Worm (Caenorhabditis elegans): ENCODE data around the gene ift-81.

Gene ift-81

ce11 chrX:5335368-5335767, 37.0 kb downstream of the ift-81 start, which contains the start of gene C26B9.6:
TSS of gene C26B9.6 (minus strand) at chrX:5335468.
- TF ChIP-seq dao-5 (tag; optimal IDR thresholded peaks at IDR 0.05): no peak
- TF ChIP-seq W03F9.2 (tag; optimal IDR thresholded peaks at IDR 0.05): no peak
- TF ChIP-seq him-1 (tag; optimal IDR thresholded peaks at IDR 0.05): no peak

ce11 chrX:5336498-5336897, 38.1 kb downstream of the ift-81 start:
- TF ChIP-seq him-1 (tag; optimal IDR thresholded peaks at IDR 0.05) (no peak), W03F9.2 (tag; optimal IDR thresholded peaks at IDR 0.05) (peak; percentile 49)

ce11 chrX:5337959-5338358, 39.6 kb downstream of the ift-81 start, which contains the start of gene C26B9.3:
TSS of gene C26B9.3 (plus strand) at chrX:5338301.
- TF ChIP-seq him-1 (tag; optimal IDR thresholded peaks at IDR 0.05): no peak

- TF ChIP-seq W03F9.2 (tag; optimal IDR thresholded peaks at IDR 0.05) (no peak), dao-5 (tag; optimal IDR thresholded peaks at IDR 0.05) (no peak), him-1 (tag; optimal IDR thresholded peaks at IDR 0.05) (no peak)
These were observed 41.0 kb downstream of the ift-81 start for ce11 chrX:5339357-5339756.

ce11 chrX:5339889-5340288, 41.5 kb downstream of the ift-81 start, which contains the start of gene C26B9.2:
TSS of gene C26B9.2 (plus strand) at chrX:5340189.
- TF ChIP-seq him-1 (tag; optimal IDR thresholded peaks at IDR 0.05): no peak
- TF ChIP-seq W03F9.2 (tag; optimal IDR thresholded peaks at IDR 0.05): no peak
- TF ChIP-seq dao-5 (tag; optimal IDR thresholded peaks at IDR 0.05): no peak

ce11 chrX:5342007-5342406, 43.6 kb downstream of the ift-81 start, which contains the start of gene C26B9.7:
TSS of gene C26B9.7 (plus strand) at chrX:5342307.
- no peak for TF ChIP-seq dao-5 (tag; optimal IDR thresholded peaks at IDR 0.05)
- no peak for TF ChIP-seq him-1 (tag; optimal IDR thresholded peaks at IDR 0.05)
- TF ChIP-seq W03F9.2 (tag; optimal IDR thresholded peaks at IDR 0.05): no peak

- TF ChIP-seq dao-5 (tag; optimal IDR thresholded peaks at IDR 0.05): no peak
- TF ChIP-seq W03F9.2 (tag; optimal IDR thresholded peaks at IDR 0.05): no peak
- TF ChIP-seq him-1 (tag; optimal IDR thresholded peaks at IDR 0.05): no peak
These were observed 45.9 kb downstream of the ift-81 start, which contains the start of gene C26B9.1 for ce11 chrX:5344287-5344686. TSS of gene C26B9.1 (plus strand) at chrX:5344587.

ce11 chrX:5346303-5346702, 47.9 kb downstream of the ift-81 start:
- TF ChIP-seq him-1 (tag; optimal IDR thresholded peaks at IDR 0.05): no peak
- TF ChIP-seq dao-5 (tag; optimal IDR thresholded peaks at IDR 0.05): no peak
- no peak for TF ChIP-seq W03F9.2 (tag; optimal IDR thresholded peaks at IDR 0.05)

ce11 chrX:5347856-5348255, 49.5 kb downstream of the ift-81 start:
- TF ChIP-seq him-1 (tag; optimal IDR thresholded peaks at IDR 0.05) (no peak), W03F9.2 (tag; optimal IDR thresholded peaks at IDR 0.05) (no peak), dao-5 (tag; optimal IDR thresholded peaks at IDR 0.05) (no peak)

ce11 chrX:5348529-5349148, 50.3 kb downstream of the ift-81 start, which contains the start of gene syx-3:
TSS of gene syx-3 (plus strand) at chrX:5349098.
- TF ChIP-seq W03F9.2 (tag; optimal IDR thresholded peaks at IDR 0.05) (no peak), dao-5 (tag; optimal IDR thresholded peaks at IDR 0.05) (no peak), him-1 (tag; optimal IDR thresholded peaks at IDR 0.05) (no peak)

- TF ChIP-seq dao-5 (tag; optimal IDR thresholded peaks at IDR 0.05) (peak; percentile 17), him-1 (tag; optimal IDR thresholded peaks at IDR 0.05) (no peak), W03F9.2 (tag; optimal IDR thresholded peaks at IDR 0.05) (no peak)
These were observed 55.9 kb downstream of the ift-81 start, which contains the start of gene pfn-2 for ce11 chrX:5354022-5354876. TSS of gene pfn-2 (minus strand) at chrX:5354072.

ce11 chrX:5355253-5355652, 56.9 kb downstream of the ift-81 start:
- TF ChIP-seq W03F9.2 (tag; optimal IDR thresholded peaks at IDR 0.05) (no peak), dao-5 (tag; optimal IDR thresholded peaks at IDR 0.05) (no peak), him-1 (tag; optimal IDR thresholded peaks at IDR 0.05) (no peak)
